Fruit fly (Drosophila melanogaster) whole organism, prepupa: ENCODE measurements around the gene CG43156.

ENCODE experiments used
- Blimp-1 ChIP-seq: fragments of 200-800 bp; sonication (Bioruptor generic); optimal IDR thresholded peaks from 3 replicates; lab custom pipeline; 2017; ENCODE audit warnings: missing biosample characterization, missing genetic modification characterization, mild to moderate bottlenecking, moderate library complexity, missing genetic modification reagents
- CG10631 ChIP-seq: fragments of 200-800 bp; sonication (Bioruptor generic); optimal IDR thresholded peaks from 2 replicates; lab custom pipeline; 2016; ENCODE audit warnings: missing biosample characterization, missing genetic modification characterization
- CG10669 ChIP-seq: fragments of 200-800 bp; sonication (Bioruptor generic); optimal IDR thresholded peaks from 3 replicates; lab custom pipeline; 2018; ENCODE audit warnings: missing biosample characterization, mild to moderate bottlenecking, missing genetic modification characterization, moderate library complexity
- CG11294 ChIP-seq: fragments of 200-800 bp; sonication (Bioruptor generic); IDR thresholded peaks from 2 replicates; pipeline ENCODE4 v1.3.6; 2022; ENCODE audit warnings: missing biosample characterization, missing genetic modification characterization
- CG11762 ChIP-seq: fragments of 200-800 bp; sonication (Bioruptor generic); optimal IDR thresholded peaks from 3 replicates; lab custom pipeline; 2016; ENCODE audit warnings: missing biosample characterization, missing genetic modification characterization; ENCODE audit not compliant: insufficient read depth
- CG11902 ChIP-seq: fragments of 200-800 bp; sonication (Bioruptor generic); optimal IDR thresholded peaks from 3 replicates; lab custom pipeline; 2016; ENCODE audit warnings: missing biosample characterization, missing genetic modification characterization
- CG15336 ChIP-seq: fragments of 200-800 bp; sonication (Bioruptor generic); IDR thresholded peaks from 2 replicates; pipeline ENCODE4 v1.3.6; 2022; ENCODE audit warnings: missing biosample characterization, missing genetic modification characterization
- CG1621 ChIP-seq: fragments of 200-800 bp; sonication (Bioruptor generic); optimal IDR thresholded peaks from 3 replicates; lab custom pipeline; 2018; ENCODE audit warnings: missing biosample characterization, mild to moderate bottlenecking, missing genetic modification characterization
- CG16779 ChIP-seq: fragments of 200-800 bp; sonication (Bioruptor generic); optimal IDR thresholded peaks from 3 replicates; lab custom pipeline; 2017; ENCODE audit warnings: missing biosample characterization, mild to moderate bottlenecking, missing genetic modification characterization
- CG31627 ChIP-seq: fragments of 200-800 bp; sonication (Bioruptor generic); optimal IDR thresholded peaks from 3 replicates; lab custom pipeline; 2016; ENCODE audit warnings: missing biosample characterization, missing genetic modification characterization
- CG32006 ChIP-seq: fragments of 200-800 bp; sonication (Bioruptor generic); optimal IDR thresholded peaks from 3 replicates; lab custom pipeline; 2017; ENCODE audit warnings: missing biosample characterization, mild to moderate bottlenecking, missing genetic modification characterization
- CG34406 ChIP-seq: fragments of 200-800 bp; sonication (Bioruptor generic); optimal IDR thresholded peaks from 3 replicates; lab custom pipeline; 2016; ENCODE audit warnings: missing biosample characterization, missing genetic modification characterization
- CG3919 ChIP-seq: fragments of 200-800 bp; sonication (Bioruptor generic); optimal IDR thresholded peaks from 3 replicates; lab custom pipeline; 2016; ENCODE audit warnings: missing biosample characterization, missing genetic modification characterization
- CG4318 ChIP-seq: fragments of 200-800 bp; sonication (Bioruptor generic); optimal IDR thresholded peaks from 3 replicates; lab custom pipeline; 2017; ENCODE audit warnings: missing biosample characterization, mild to moderate bottlenecking, missing genetic modification characterization
- CG6276 ChIP-seq: fragments of 200-800 bp; sonication (Bioruptor generic); optimal IDR thresholded peaks from 2 replicates; lab custom pipeline; 2017; ENCODE audit warnings: missing biosample characterization, mild to moderate bottlenecking, missing genetic modification characterization
- CG6792 ChIP-seq: fragments of 200-800 bp; sonication (Bioruptor generic); optimal IDR thresholded peaks from 3 replicates; lab custom pipeline; 2016; ENCODE audit warnings: missing biosample characterization, missing genetic modification characterization
- CG6808 ChIP-seq: fragments of 200-800 bp; sonication (Bioruptor generic); optimal IDR thresholded peaks from 3 replicates; lab custom pipeline; 2017; ENCODE audit warnings: missing biosample characterization, missing genetic modification characterization, mild to moderate bottlenecking, moderate library complexity, missing genetic modification reagents
- CG8119 ChIP-seq: fragments of 200-800 bp; sonication (Bioruptor generic); IDR thresholded peaks from 3 replicates; pipeline ENCODE4 v1.3.6; 2022; ENCODE audit warnings: missing biosample characterization, missing genetic modification characterization
- CG8319 ChIP-seq: fragments of 200-800 bp; sonication (Bioruptor generic); optimal IDR thresholded peaks from 3 replicates; lab custom pipeline; 2016; ENCODE audit warnings: missing biosample characterization, missing genetic modification characterization
- CG8632 ChIP-seq: fragments of 200-800 bp; sonication (Bioruptor generic); optimal IDR thresholded peaks from 3 replicates; lab custom pipeline; 2016; ENCODE audit warnings: missing biosample characterization, missing genetic modification characterization
- CG9139 ChIP-seq: fragments of 200-800 bp; sonication (Bioruptor generic); optimal IDR thresholded peaks from 3 replicates; lab custom pipeline; 2017; ENCODE audit warnings: missing biosample characterization, mild to moderate bottlenecking, missing genetic modification characterization
- Eip75B ChIP-seq: fragments of 200-800 bp; sonication (Bioruptor generic); optimal IDR thresholded peaks from 3 replicates; lab custom pipeline; 2016; ENCODE audit warnings: missing biosample characterization, missing genetic modification characterization
- Eip78C ChIP-seq: fragments of 200-800 bp; sonication (Bioruptor generic); peaks from one replicate; lab custom pipeline; 2016; ENCODE audit warnings: missing biosample characterization, missing genetic modification characterization
- Eip93F ChIP-seq: fragments of 200-800 bp; sonication (Bioruptor generic); optimal IDR thresholded peaks from 2 replicates; lab custom pipeline; 2016; ENCODE audit warnings: missing biosample characterization, mild to moderate bottlenecking, missing genetic modification characterization
- Ets21C ChIP-seq: fragments of 200-800 bp; sonication (Bioruptor generic); optimal IDR thresholded peaks from 3 replicates; lab custom pipeline; 2016; ENCODE audit warnings: missing biosample characterization, missing genetic modification characterization
- Hr38 ChIP-seq: sonication (Bioruptor generic); optimal IDR thresholded peaks from 2 replicates; lab custom pipeline; 2016; ENCODE audit warnings: missing biosample characterization, missing genetic modification characterization
- Hr4 ChIP-seq: fragments of 200-800 bp; sonication (Bioruptor generic); optimal IDR thresholded peaks from 3 replicates; lab custom pipeline; 2016; ENCODE audit warnings: missing biosample characterization, missing genetic modification characterization
- Lpt ChIP-seq: fragments of 200-800 bp; sonication (Bioruptor generic); optimal IDR thresholded peaks from 3 replicates; lab custom pipeline; 2016; ENCODE audit warnings: missing biosample characterization, missing genetic modification characterization
- Met ChIP-seq: fragments of 200-800 bp; sonication (Bioruptor generic); optimal IDR thresholded peaks from 3 replicates; lab custom pipeline; 2016; ENCODE audit warnings: missing biosample characterization, missing genetic modification characterization
- OdsH ChIP-seq: fragments of 200-800 bp; sonication (Bioruptor generic); optimal IDR thresholded peaks from 3 replicates; lab custom pipeline; 2016; ENCODE audit warnings: missing biosample characterization, missing genetic modification characterization
- Sox14 ChIP-seq: fragments of 200-800 bp; sonication (Bioruptor generic); optimal IDR thresholded peaks from 3 replicates; lab custom pipeline; 2016; ENCODE audit warnings: missing biosample characterization, missing genetic modification characterization
- Sox15 ChIP-seq: fragments of 200-800 bp; sonication (Bioruptor generic); optimal IDR thresholded peaks from 3 replicates; lab custom pipeline; 2016; ENCODE audit warnings: missing biosample characterization, missing genetic modification characterization
- achi ChIP-seq: fragments of 200-800 bp; sonication (Bioruptor generic); optimal IDR thresholded peaks from 3 replicates; lab custom pipeline; 2016; ENCODE audit warnings: missing biosample characterization, missing genetic modification characterization
- cyc ChIP-seq: fragments of 200-800 bp; sonication (Bioruptor generic); optimal IDR thresholded peaks from 3 replicates; lab custom pipeline; 2016; ENCODE audit warnings: missing biosample characterization, missing genetic modification characterization
- dac ChIP-seq: fragments of 200-800 bp; sonication (Bioruptor generic); optimal IDR thresholded peaks from 2 replicates; lab custom pipeline; 2017; ENCODE audit warnings: missing biosample characterization, mild to moderate bottlenecking, missing genetic modification characterization
- dsx ChIP-seq: fragments of 200-800 bp; optimal IDR thresholded peaks from 3 replicates; lab custom pipeline; 2019; ENCODE audit warnings: missing biosample characterization, mild to moderate bottlenecking, missing genetic modification characterization, moderate library complexity; ENCODE audit not compliant: poor library complexity, severe bottlenecking
- eg ChIP-seq: fragments of 200-800 bp; sonication (Bioruptor generic); IDR thresholded peaks from 3 replicates; pipeline ENCODE4 v1.3.6; 2022; ENCODE audit warnings: missing biosample characterization, missing genetic modification characterization
- esn ChIP-seq: fragments of 200-800 bp; sonication (Bioruptor generic); optimal IDR thresholded peaks from 2 replicates; lab custom pipeline; 2016; ENCODE audit warnings: missing biosample characterization, mild to moderate bottlenecking, missing genetic modification characterization, moderate library complexity
- fd59A ChIP-seq: fragments of 200-800 bp; sonication (Bioruptor generic); optimal IDR thresholded peaks from 2 replicates; lab custom pipeline; 2017; ENCODE audit warnings: missing biosample characterization, mild to moderate bottlenecking, missing genetic modification characterization, missing genetic modification reagents
- fd85E ChIP-seq: fragments of 200-800 bp; sonication (Bioruptor generic); optimal IDR thresholded peaks from 3 replicates; lab custom pipeline; 2016; ENCODE audit warnings: missing biosample characterization, missing genetic modification characterization
- fkh ChIP-seq: fragments of 200-800 bp; sonication (Bioruptor generic); optimal IDR thresholded peaks from 3 replicates; lab custom pipeline; 2017; ENCODE audit warnings: missing biosample characterization, mild to moderate bottlenecking, missing genetic modification characterization, moderate library complexity
- lz ChIP-seq: fragments of 200-800 bp; sonication (Bioruptor generic); optimal IDR thresholded peaks from 3 replicates; lab custom pipeline; 2016; ENCODE audit warnings: missing biosample characterization, missing genetic modification characterization
- net ChIP-seq: fragments of 200-800 bp; sonication (Bioruptor generic); optimal IDR thresholded peaks from 3 replicates; lab custom pipeline; 2016; ENCODE audit warnings: missing biosample characterization, missing genetic modification characterization
- salr ChIP-seq, 2 experiments: fragments of 200-800 bp; sonication (Bioruptor generic); optimal IDR thresholded peaks; 3 replicates each; lab custom pipeline; 2016 to 2018; ENCODE audit warnings: missing biosample characterization in 2 of 2, missing genetic modification characterization in 2 of 2, mild to moderate bottlenecking in 1 of 2
- ss ChIP-seq, 2 experiments: fragments of 200-800 bp; sonication (Bioruptor generic); optimal IDR thresholded peaks; 2 replicates in 1 of 2; 3 replicates in 1 of 2; lab custom pipeline; 2017 to 2018; ENCODE audit warnings: mild to moderate bottlenecking in 2 of 2, missing biosample characterization in 2 of 2, missing genetic modification characterization in 2 of 2, moderate library complexity in 1 of 2
- vri ChIP-seq: fragments of 200-800 bp; sonication (Bioruptor generic); optimal IDR thresholded peaks from 3 replicates; lab custom pipeline; 2016; ENCODE audit warnings: missing biosample characterization, mild to moderate bottlenecking, missing genetic modification characterization

The CG43156 gene

dm6 chrX:11923698-11924097 is 17.0 kb upstream of the CG43156 start (continued):
- no peak for TF ChIP-seq salr (GFP tag; optimal IDR thresholded peaks at IDR 0.05; lab: Kevin White, UChicago)
- TF ChIP-seq Ets21C (GFP tag; lab: Kevin White, UChicago): no peak

- TF ChIP-seq Eip93F (GFP tag; lab: Kevin White, UChicago): peak; percentile 30
- peak; percentile 70 for TF ChIP-seq Eip78C
- TF ChIP-seq lz (GFP tag; lab: Kevin White, UChicago): no peak
- peak; percentile 13 for TF ChIP-seq vri
- TF ChIP-seq CG32006 (GFP tag; lab: Kevin White, UChicago): peak; percentile 6
- TF ChIP-seq, all 60 proteins: peak for 4
Observed at dm6 chrX:11922650-11923237, 16.1 kb upstream of the CG43156 start.

dm6 chrX:11920959-11921358 is 14.3 kb upstream of the CG43156 start:
- TF ChIP-seq eg (peak; percentile 84), Sox14 (GFP tag; lab: Kevin White, UChicago) (peak; percentile 84), CG8119 (GFP tag; lab: Robert Waterston, UW) (peak; percentile 90), cyc (GFP tag; lab: Kevin White, UChicago) (peak; percentile 76), Hr38 (no peak), Blimp-1 (GFP tag; lab: Kevin White, UChicago) (peak; percentile 61), achi (GFP tag; lab: Kevin White, UChicago) (peak; percentile 80), CG34406 (GFP tag; lab: Kevin White, UChicago) (peak; percentile 71), Eip75B (GFP tag; lab: Kevin White, UChicago) (peak; percentile 67), CG11294 (peak; percentile 75), fkh (peak; percentile 24), vri (peak; percentile 63), dac (peak; percentile 69), CG1621 (peak; percentile 36), net (GFP tag; lab: Kevin White, UChicago) (peak; percentile 77), CG8319 (GFP tag; lab: Kevin White, UChicago) (peak; percentile 50), Ets21C (GFP tag; lab: Kevin White, UChicago) (peak; percentile 66), CG8632 (GFP tag; lab: Kevin White, UChicago) (peak; percentile 78), CG3919 (GFP tag; lab: Kevin White, UChicago) (peak; percentile 79), fd85E (GFP tag; lab: Kevin White, UChicago) (no peak), Lpt (GFP tag; lab: Kevin White, UChicago) (peak; percentile 81), CG11902 (GFP tag; lab: Kevin White, UChicago) (peak; percentile 30), CG10669 (GFP tag; lab: Kevin White, UChicago) (peak; percentile 55), CG16779 (tag; lab: Kevin White, UChicago) (peak; percentile 79), esn (GFP tag; lab: Kevin White, UChicago) (peak; percentile 87), CG11762 (GFP tag; lab: Kevin White, UChicago) (peak; percentile 76), fd59A (GFP tag; lab: Kevin White, UChicago) (peak; percentile 28), dsx (GFP tag; lab: Kevin White, UChicago) (peak; percentile 70), CG6808 (GFP tag; lab: Kevin White, UChicago) (peak; percentile 33), CG15336 (GFP tag; lab: Robert Waterston, UW) (peak; percentile 95), CG4318 (GFP tag; lab: Kevin White, UChicago) (peak; percentile 86), CG9139 (GFP tag; lab: Kevin White, UChicago) (no peak), ss (GFP tag; optimal IDR thresholded peaks at IDR 0.05; lab: Kevin White, UChicago) (peak; percentile 36 to 42), CG10631 (GFP tag; lab: Kevin White, UChicago) (peak; percentile 78), OdsH (GFP tag; lab: Kevin White, UChicago) (peak; percentile 84), salr (GFP tag; optimal IDR thresholded peaks at IDR 0.05; lab: Kevin White, UChicago) (peak in 1 of 2 experiments; percentile 69), CG31627 (GFP tag; lab: Kevin White, UChicago) (peak; percentile 79), Hr4 (GFP tag; lab: Kevin White, UChicago) (peak; percentile 83), CG6792 (GFP tag; lab: Kevin White, UChicago) (peak; percentile 77), Met (peak; percentile 88), CG6276 (GFP tag; lab: Kevin White, UChicago) (peak; percentile 92), Eip78C (peak; percentile 97), Sox15 (peak; percentile 43)
